Worm (Caenorhabditis elegans) whole organism, mixed stage, embryonic: ENCODE measurements around the gene clh-4.

ENCODE experiments used
- M03D4.4 ChIP-seq: sonication (generic microtip); optimal IDR thresholded peaks from 2 replicates; lab custom pipeline; 2017; ENCODE audit warnings: mild to moderate bottlenecking, missing genetic modification characterization, missing compliant biosample characterization
- bed-3 ChIP-seq: fragments of 200-800 bp; sonication (Bioruptor generic); optimal IDR thresholded peaks from 3 replicates; lab custom pipeline; 2018; ENCODE audit warnings: mild to moderate bottlenecking, missing genetic modification characterization, moderate library complexity, missing compliant biosample characterization
- blmp-1 ChIP-seq: fragments of 150-350 bp; optimal IDR thresholded peaks from 2 replicates; lab custom pipeline; 2014; ENCODE audit warnings: missing biosample characterization, missing genetic modification characterization
- ceh-39 ChIP-seq: fragments of 150-350 bp; optimal IDR thresholded peaks from 2 replicates; lab custom pipeline; 2014; ENCODE audit warnings: missing biosample characterization, missing genetic modification characterization
- ceh-43 ChIP-seq: fragments of 200-800 bp; sonication (Bioruptor generic); optimal IDR thresholded peaks from 2 replicates; lab custom pipeline; 2018; ENCODE audit warnings: mild to moderate bottlenecking, missing genetic modification characterization, moderate library complexity, missing compliant biosample characterization
- ceh-83 ChIP-seq: fragments of 200-800 bp; sonication (Bioruptor generic); optimal IDR thresholded peaks from 2 replicates; lab custom pipeline; 2018; ENCODE audit warnings: mild to moderate bottlenecking, missing genetic modification characterization, missing compliant biosample characterization
- ces-1 ChIP-seq: fragments of 150-350 bp; optimal IDR thresholded peaks from 2 replicates; lab custom pipeline; 2014; ENCODE audit warnings: missing biosample characterization, missing genetic modification reagents, missing genetic modification characterization
- cnd-1 ChIP-seq: fragments of 200-800 bp; sonication (Bioruptor generic); optimal IDR thresholded peaks from 2 replicates; lab custom pipeline; 2018; ENCODE audit warnings: mild to moderate bottlenecking, missing genetic modification characterization, missing compliant biosample characterization
- drap-1 ChIP-seq: fragments of 200-800 bp; sonication (Bioruptor generic); optimal IDR thresholded peaks from 3 replicates; lab custom pipeline; 2018; ENCODE audit warnings: mild to moderate bottlenecking, missing genetic modification characterization, missing compliant biosample characterization
- elt-1 ChIP-seq: sonication (generic microtip); optimal IDR thresholded peaks from 2 replicates; lab custom pipeline; 2017; ENCODE audit warnings: missing genetic modification characterization, mild to moderate bottlenecking, missing compliant biosample characterization, antibody characterized with exemption, moderate library complexity, borderline replicate concordance; ENCODE audit not compliant: insufficient read depth
- flh-1 ChIP-seq: fragments of 200-800 bp; sonication (Bioruptor generic); optimal IDR thresholded peaks from 2 replicates; lab custom pipeline; 2018; ENCODE audit warnings: mild to moderate bottlenecking, missing genetic modification characterization, moderate library complexity, missing compliant biosample characterization
- ham-2 ChIP-seq: fragments of 200-800 bp; sonication (Bioruptor generic); optimal IDR thresholded peaks from 2 replicates; lab custom pipeline; 2018; ENCODE audit warnings: mild to moderate bottlenecking, missing genetic modification characterization, missing compliant biosample characterization
- lin-13 ChIP-seq: fragments of 150-350 bp; optimal IDR thresholded peaks from 2 replicates; lab custom pipeline; 2014; ENCODE audit warnings: missing biosample characterization, missing genetic modification characterization
- lin-32 ChIP-seq: fragments of 200-800 bp; sonication (Bioruptor generic); optimal IDR thresholded peaks from 2 replicates; lab custom pipeline; 2018; ENCODE audit warnings: mild to moderate bottlenecking, missing genetic modification characterization, missing compliant biosample characterization
- mab-5 ChIP-seq: fragments of 150-350 bp; optimal IDR thresholded peaks from 2 replicates; lab custom pipeline; 2014; ENCODE audit warnings: missing biosample characterization, missing genetic modification characterization
- mls-2 ChIP-seq: sonication (generic microtip); optimal IDR thresholded peaks from 2 replicates; lab custom pipeline; 2016; ENCODE audit warnings: mild to moderate bottlenecking, missing genetic modification characterization, moderate library complexity, missing compliant biosample characterization
- nhr-12 ChIP-seq: fragments of 150-350 bp; optimal IDR thresholded peaks from 2 replicates; lab custom pipeline; 2014; ENCODE audit warnings: missing biosample characterization, missing genetic modification characterization
- nhr-237 ChIP-seq: fragments of 150-350 bp; optimal IDR thresholded peaks from 2 replicates; lab custom pipeline; 2014; ENCODE audit warnings: missing biosample characterization, missing genetic modification characterization
- nhr-28 ChIP-seq: fragments of 150-350 bp; optimal IDR thresholded peaks from 2 replicates; lab custom pipeline; 2014; ENCODE audit warnings: missing biosample characterization, missing genetic modification characterization
- nhr-76 ChIP-seq: sonication (generic microtip); optimal IDR thresholded peaks from 2 replicates; lab custom pipeline; 2017; ENCODE audit warnings: missing biosample characterization, missing genetic modification characterization
- pha-4 ChIP-seq: fragments of 150-350 bp; optimal IDR thresholded peaks from 2 replicates; lab custom pipeline; 2018; ENCODE audit warnings: missing biosample characterization, missing genetic modification reagents, missing genetic modification characterization
- sem-2 ChIP-seq: fragments of 200-800 bp; sonication (Bioruptor generic); optimal IDR thresholded peaks from 2 replicates; lab custom pipeline; 2018; ENCODE audit warnings: mild to moderate bottlenecking, missing genetic modification characterization, missing compliant biosample characterization
- snpc-4 ChIP-seq: fragments of 150-350 bp; optimal IDR thresholded peaks from 2 replicates; lab custom pipeline; 2014; ENCODE audit warnings: missing biosample characterization, missing genetic modification characterization
- sptf-1 ChIP-seq: sonication (generic microtip); optimal IDR thresholded peaks from 2 replicates; lab custom pipeline; 2017; ENCODE audit warnings: mild to moderate bottlenecking, missing genetic modification characterization, moderate library complexity, missing compliant biosample characterization
- tbx-8 ChIP-seq: fragments of 200-800 bp; sonication (Bioruptor generic); optimal IDR thresholded peaks from 2 replicates; lab custom pipeline; 2018; ENCODE audit warnings: mild to moderate bottlenecking, missing genetic modification characterization, moderate library complexity, missing compliant biosample characterization
- unc-120 ChIP-seq: sonication (generic microtip); optimal IDR thresholded peaks from 2 replicates; lab custom pipeline; 2017; ENCODE audit warnings: missing genetic modification characterization, missing compliant biosample characterization; ENCODE audit not compliant: poor library complexity, severe bottlenecking
- unc-39 ChIP-seq: fragments of 150-350 bp; optimal IDR thresholded peaks from 2 replicates; lab custom pipeline; 2014; ENCODE audit warnings: missing biosample characterization, missing genetic modification characterization
- unc-62 ChIP-seq: fragments of 150-350 bp; optimal IDR thresholded peaks from 2 replicates; lab custom pipeline; 2014; ENCODE audit warnings: missing biosample characterization, missing genetic modification reagents, missing genetic modification characterization
- zip-8 ChIP-seq: fragments of 150-350 bp; optimal IDR thresholded peaks from 2 replicates; lab custom pipeline; 2014; ENCODE audit warnings: missing biosample characterization, missing genetic modification characterization
- ztf-11 ChIP-seq: fragments of 150-350 bp; optimal IDR thresholded peaks from 2 replicates; lab custom pipeline; 2014; ENCODE audit warnings: missing biosample characterization, missing genetic modification characterization

The clh-4 gene

ce11 chrX:4139593-4140565 lies 39.5 kb upstream of the clh-4 start, which contains the start of gene ZK470.4:
TSS of gene ZK470.4 (minus strand) at chrX:4139767.
- TF ChIP-seq blmp-1 (tag; lab: Kevin White, UChicago): no peak
- no peak for TF ChIP-seq lin-13 (tag; lab: Kevin White, UChicago)
- TF ChIP-seq M03D4.4 (tag; lab: Kevin White, UChicago): no peak
- TF ChIP-seq pha-4 (tag; lab: Kevin White, UChicago): no peak
- TF ChIP-seq ham-2 (GFP tag; lab: Kevin White, UChicago): no peak
- no peak for TF ChIP-seq nhr-12 (tag; lab: Kevin White, UChicago)
- TF ChIP-seq mls-2 (tag; lab: Kevin White, UChicago): no peak
- no peak for TF ChIP-seq unc-120 (tag; lab: Kevin White, UChicago)
- TF ChIP-seq drap-1 (GFP tag; lab: Kevin White, UChicago): no peak
- TF ChIP-seq ces-1 (GFP tag; lab: Kevin White, UChicago): no peak
- no peak for TF ChIP-seq nhr-76 (tag; lab: Kevin White, UChicago)
- no peak for TF ChIP-seq nhr-28 (tag; lab: Kevin White, UChicago)
- TF ChIP-seq, all 35 proteins: peak for 0

- no peak for TF ChIP-seq nhr-237 (tag; lab: Kevin White, UChicago)
- peak; percentile 68 for TF ChIP-seq zip-8 (tag; lab: Kevin White, UChicago)
- TF ChIP-seq elt-1 (tag; lab: Kevin White, UChicago): peak; percentile 23
Observed at ce11 chrX:4138413-4139193, 38.2 kb upstream of the clh-4 start.

- no peak for TF ChIP-seq ceh-83 (GFP tag; lab: Kevin White, UChicago)
- no peak for TF ChIP-seq unc-62 (GFP tag; lab: Kevin White, UChicago)
- TF ChIP-seq ztf-11: no peak
- TF ChIP-seq M03D4.4 (tag; lab: Kevin White, UChicago): no peak
- TF ChIP-seq nhr-12 (tag; lab: Kevin White, UChicago): no peak
- TF ChIP-seq ceh-43 (GFP tag; lab: Kevin White, UChicago): no peak
- no peak for TF ChIP-seq drap-1 (GFP tag; lab: Kevin White, UChicago)
- TF ChIP-seq blmp-1 (tag; lab: Kevin White, UChicago): no peak
- TF ChIP-seq sem-2: no peak
- TF ChIP-seq mab-5: no peak
- TF ChIP-seq nhr-76 (tag; lab: Kevin White, UChicago): no peak
- TF ChIP-seq pha-4 (tag; lab: Kevin White, UChicago): no peak
- no peak for TF ChIP-seq sptf-1 (tag; lab: Kevin White, UChicago)
- no peak for TF ChIP-seq unc-120 (tag; lab: Kevin White, UChicago)
- no peak for TF ChIP-seq lin-32 (GFP tag; lab: Kevin White, UChicago)
- no peak for TF ChIP-seq ceh-39 (tag; lab: Kevin White, UChicago)
- no peak for TF ChIP-seq nhr-237 (tag; lab: Kevin White, UChicago)
- TF ChIP-seq, all 35 proteins: peak for 0
Observed at ce11 chrX:4137452-4138164, 37.2 kb upstream of the clh-4 start.

- TF ChIP-seq unc-120 (tag; lab: Kevin White, UChicago): no peak
- TF ChIP-seq drap-1 (GFP tag; lab: Kevin White, UChicago): no peak
- no peak for TF ChIP-seq snpc-4 (tag; lab: Kevin White, UChicago)
- TF ChIP-seq nhr-28 (tag; lab: Kevin White, UChicago): no peak
- no peak for TF ChIP-seq elt-1 (tag; lab: Kevin White, UChicago)
- TF ChIP-seq ham-2 (GFP tag; lab: Kevin White, UChicago): no peak
- TF ChIP-seq ces-1 (GFP tag; lab: Kevin White, UChicago): no peak
- no peak for TF ChIP-seq tbx-8 (GFP tag; lab: Kevin White, UChicago)
- TF ChIP-seq unc-39 (tag; lab: Kevin White, UChicago): no peak
- TF ChIP-seq lin-13 (tag; lab: Kevin White, UChicago): no peak
- no peak for TF ChIP-seq unc-62 (GFP tag; lab: Kevin White, UChicago)
- TF ChIP-seq mab-5: no peak
- no peak for TF ChIP-seq nhr-76 (tag; lab: Kevin White, UChicago)
- TF ChIP-seq ceh-83 (GFP tag; lab: Kevin White, UChicago): no peak
- no peak for TF ChIP-seq flh-1 (GFP tag; lab: Kevin White, UChicago)
- no peak for TF ChIP-seq cnd-1 (tag; lab: Kevin White, UChicago)
- TF ChIP-seq sptf-1 (tag; lab: Kevin White, UChicago): no peak
- TF ChIP-seq bed-3 (GFP tag; lab: Kevin White, UChicago): no peak
- TF ChIP-seq sem-2: no peak
Observed at ce11 chrX:4136547-4137311, 36.4 kb upstream of the clh-4 start.
